Fruit fly (Drosophila melanogaster) Kc167 (cell line): Measurements from ENCODE around the gene CG7778.

Source experiments
- Myc ChIP-seq: fragments of >200 bp; optimal IDR thresholded peaks from 2 replicates; lab custom pipeline; 2017; ENCODE audit warnings: missing external identifiers
- Sin3A ChIP-seq: fragments of >200 bp; optimal IDR thresholded peaks from 2 replicates; lab custom pipeline; 2018; ENCODE audit warnings: missing external identifiers
- h ChIP-seq: fragments of >200 bp; optimal IDR thresholded peaks from 3 replicates; lab custom pipeline; 2018; ENCODE audit warnings: missing external identifiers
- insv ChIP-seq: fragments of >200 bp; optimal IDR thresholded peaks from 3 replicates; lab custom pipeline; 2018; ENCODE audit warnings: missing external identifiers
- psq ChIP-seq: fragments of >200 bp; optimal IDR thresholded peaks from 2 replicates; lab custom pipeline; 2017; ENCODE audit warnings: missing external identifiers
- ttk ChIP-seq: sonication (Bioruptor generic); optimal IDR thresholded peaks from 2 replicates; lab custom pipeline; 2017; ENCODE audit warnings: missing external identifiers

CG7778 gene

DNA sequence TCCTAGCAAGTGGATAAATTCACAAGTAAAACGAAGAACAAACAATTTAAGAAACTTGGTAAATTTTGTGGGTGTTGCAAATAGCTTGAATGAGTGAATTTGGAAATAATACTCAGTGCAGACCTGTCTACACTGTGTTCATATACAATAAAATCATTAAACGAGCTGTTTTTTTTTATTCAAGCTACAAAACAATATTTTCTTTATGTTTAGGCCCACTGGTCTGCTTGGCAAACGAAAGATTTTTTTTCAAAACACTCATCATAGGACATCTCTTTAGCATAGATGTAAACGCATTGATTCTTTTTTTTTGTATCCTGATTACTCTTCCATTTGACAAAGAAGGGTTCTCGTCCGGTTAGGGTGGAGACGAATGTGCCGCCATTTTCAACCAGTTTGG lies 45.9 kb downstream of the CG7778 start, which contains the start of gene CG42820:
CG42820 (minus strand) TSS at position 101 of the 400 bp plus-strand sequence.
- no peak for TF ChIP-seq insv (lab: Kevin White, UChicago)
- no peak for TF ChIP-seq Myc (lab: Kevin White, UChicago)
- no peak for TF ChIP-seq ttk (lab: Kevin White, UChicago)
- TF ChIP-seq Sin3A (lab: Kevin White, UChicago): no peak
- TF ChIP-seq psq (lab: Kevin White, UChicago): no peak
- no peak for TF ChIP-seq h

DNA sequence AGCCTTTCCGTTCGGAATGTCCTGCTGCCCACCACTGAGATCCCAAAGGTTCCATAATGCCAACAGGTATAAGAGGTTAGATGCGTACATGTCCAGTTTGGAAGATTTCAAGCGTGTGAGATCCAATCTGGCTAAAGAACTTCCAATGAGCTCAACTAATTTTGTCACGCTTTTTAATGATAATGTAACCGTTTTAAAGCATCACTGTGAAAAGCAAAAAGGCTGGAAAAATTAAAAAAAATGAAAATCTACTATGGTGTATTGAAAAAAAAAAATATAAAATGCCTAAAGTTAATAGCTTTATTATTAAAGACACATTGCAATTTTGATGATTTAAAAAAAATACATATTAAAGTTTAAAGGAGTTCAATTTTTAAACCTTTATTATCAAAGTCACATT lies 46.7 kb downstream of the CG7778 start, which contains the start of gene Acp29AB:
Acp29AB (minus strand) TSS at position 101 of the 400 bp plus-strand sequence.
- TF ChIP-seq Sin3A (lab: Kevin White, UChicago): no peak
- no peak for TF ChIP-seq psq (lab: Kevin White, UChicago)
- no peak for TF ChIP-seq ttk (lab: Kevin White, UChicago)
- TF ChIP-seq insv (lab: Kevin White, UChicago): no peak
- TF ChIP-seq Myc (lab: Kevin White, UChicago): no peak
- no peak for TF ChIP-seq h

DNA sequence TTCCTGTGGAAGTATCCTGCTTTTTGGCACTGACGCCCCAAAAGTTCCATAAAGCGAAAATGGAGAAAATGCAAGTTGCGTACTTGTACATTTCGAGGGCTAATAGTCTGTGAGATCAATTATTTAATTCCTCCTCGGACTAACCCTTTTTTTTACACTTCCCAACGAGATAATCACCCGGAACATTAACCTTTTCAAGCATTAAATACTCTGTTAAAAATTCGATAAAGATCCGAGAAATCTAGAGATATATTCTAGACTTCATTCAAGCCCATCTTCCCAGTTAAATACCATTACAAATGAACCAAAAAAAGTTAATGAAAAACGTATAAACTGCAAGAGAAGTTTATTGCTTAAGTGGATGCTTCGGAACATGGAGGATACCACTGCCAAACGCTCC lies 47.8 kb downstream of the CG7778 start, which contains the start of gene lectin-29Ca:
lectin-29Ca (minus strand) TSS at position 101 of the 400 bp plus-strand sequence.
- no peak for TF ChIP-seq Myc (lab: Kevin White, UChicago)
- no peak for TF ChIP-seq psq (lab: Kevin White, UChicago)
- TF ChIP-seq h: no peak
- TF ChIP-seq Sin3A (lab: Kevin White, UChicago): no peak
- TF ChIP-seq ttk (lab: Kevin White, UChicago): no peak
- TF ChIP-seq insv (lab: Kevin White, UChicago): no peak

DNA sequence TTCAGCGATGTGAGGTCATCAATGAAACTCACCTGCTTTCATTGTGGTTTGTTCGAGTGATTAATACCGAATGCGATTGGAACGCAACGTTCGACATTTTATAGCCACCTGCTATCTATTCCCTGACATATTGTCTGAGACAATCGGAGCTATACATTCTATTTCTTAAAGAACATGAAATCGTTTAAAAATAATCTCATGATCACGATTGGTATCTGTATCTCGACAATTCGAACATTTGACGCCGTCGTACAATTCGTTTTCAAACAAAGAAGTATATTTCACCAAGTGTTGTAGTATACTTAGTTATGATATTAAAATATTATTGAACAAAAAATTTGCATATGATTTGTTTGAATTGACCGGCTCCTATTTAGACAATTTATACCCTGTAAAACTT lies 48.4 kb downstream of the CG7778 start, which contains the start of gene Peritrophin-15b:
Peritrophin-15b (minus strand) TSS at position 101 of the 400 bp plus-strand sequence.
- TF ChIP-seq h: no peak
- TF ChIP-seq Sin3A (lab: Kevin White, UChicago): no peak
- TF ChIP-seq Myc (lab: Kevin White, UChicago): no peak
- TF ChIP-seq insv (lab: Kevin White, UChicago): no peak
- no peak for TF ChIP-seq ttk (lab: Kevin White, UChicago)
- TF ChIP-seq psq (lab: Kevin White, UChicago): no peak

DNA sequence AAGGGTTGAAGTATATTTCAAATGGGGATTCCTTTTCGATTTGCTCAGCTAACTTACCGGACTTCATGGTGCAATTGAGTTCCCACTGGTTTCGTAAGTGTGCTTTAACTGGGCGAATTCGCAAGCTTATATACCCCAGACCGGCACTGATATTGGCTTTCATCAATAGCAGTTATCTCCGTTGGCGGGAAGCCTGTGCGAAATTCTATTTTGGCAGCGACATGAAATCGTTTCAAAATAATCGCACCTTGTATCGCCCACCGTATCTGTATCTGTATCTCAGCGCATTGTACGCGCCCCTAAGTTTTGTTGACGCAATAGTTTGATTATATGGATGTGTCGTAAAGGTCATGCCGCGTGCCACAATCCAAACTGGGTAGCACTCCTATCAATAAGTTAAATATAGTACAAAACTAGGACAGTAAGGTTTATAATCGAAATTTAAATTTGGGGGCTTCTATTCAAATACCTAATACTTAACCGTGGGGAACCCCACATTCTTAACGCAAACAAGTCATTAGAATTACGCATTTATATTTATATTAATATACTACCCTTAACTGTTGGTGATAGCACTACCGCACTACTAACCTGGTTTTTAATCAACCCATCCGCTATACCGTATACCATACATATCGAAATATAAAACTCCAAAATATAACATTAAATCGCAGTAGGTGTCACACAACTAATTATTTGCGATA lies 49.7 kb downstream of the CG7778 start, which contains the start of the genes Peritrophin-15a and CG13385:
Peritrophin-15a (minus strand) TSS at position 101 of the 704 bp plus-strand sequence.
CG13385 (plus strand) TSS at position 654 of the 704 bp plus-strand sequence.
- TF ChIP-seq Sin3A (lab: Kevin White, UChicago) (no peak), h (no peak), ttk (lab: Kevin White, UChicago) (no peak), insv (lab: Kevin White, UChicago) (no peak), Myc (lab: Kevin White, UChicago) (no peak), psq (lab: Kevin White, UChicago) (no peak)

DNA sequence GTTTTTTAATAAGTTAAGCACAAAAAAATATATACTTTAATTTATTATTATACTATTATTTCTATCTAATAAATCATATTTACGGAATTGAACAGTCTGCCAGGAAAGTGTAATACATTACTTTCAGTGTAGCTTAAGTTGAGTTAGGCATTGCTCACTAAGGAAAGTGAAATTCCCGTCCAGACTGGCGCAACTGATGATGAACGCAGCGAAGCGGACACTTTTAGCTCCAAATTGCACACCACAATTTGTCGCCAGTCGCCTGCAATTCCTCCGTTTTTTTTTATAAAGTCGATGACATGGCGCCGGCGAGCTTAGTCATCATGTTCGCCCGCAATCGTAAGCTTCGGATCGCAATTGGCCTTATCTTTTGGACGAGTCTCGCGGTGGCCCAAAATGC lies 52.3 kb downstream of the CG7778 start, which contains the start of gene CG13386:
CG13386 (plus strand) TSS at position 301 of the 400 bp plus-strand sequence.
- TF ChIP-seq h: no peak
- no peak for TF ChIP-seq psq (lab: Kevin White, UChicago)

DNA sequence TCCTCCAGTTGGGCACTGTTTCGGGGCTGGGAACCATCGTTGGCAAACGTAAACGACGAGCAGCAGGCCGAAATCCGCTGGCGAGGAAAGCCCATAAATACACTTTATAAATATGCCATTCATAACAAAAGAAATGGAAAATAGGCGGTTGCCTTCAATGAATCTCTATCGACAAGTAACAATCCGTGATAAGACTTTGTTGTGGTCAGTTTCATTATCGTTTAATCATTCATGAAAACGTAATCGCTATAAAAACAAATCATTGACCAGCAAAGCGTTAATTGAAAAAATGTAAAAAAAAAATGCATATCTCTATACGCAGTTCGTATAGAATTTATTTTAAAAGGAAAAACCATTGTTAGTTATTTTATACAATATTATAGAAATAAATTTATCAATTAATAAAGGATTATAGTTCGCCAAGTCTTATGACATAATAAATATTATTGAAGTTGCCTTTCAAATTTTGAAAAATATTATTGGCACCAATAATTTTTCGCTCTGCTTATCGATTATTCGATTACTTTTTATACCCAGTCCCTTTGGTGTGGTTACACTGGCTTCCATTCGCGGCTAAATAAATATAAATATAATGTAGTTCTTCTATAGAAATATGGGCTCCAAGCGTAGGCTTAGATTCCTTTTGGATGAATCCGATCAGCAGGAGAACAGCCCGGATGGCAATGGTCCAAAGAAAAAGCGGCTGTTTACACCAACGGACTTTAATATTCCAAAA lies 53.6 kb downstream of the CG7778 start, which contains the start of gene CG31898:
CG31898 (plus strand) TSS at position 559 of the 736 bp plus-strand sequence.
- TF ChIP-seq Sin3A (lab: Kevin White, UChicago) (no peak), Myc (lab: Kevin White, UChicago) (no peak), h (no peak), ttk (lab: Kevin White, UChicago) (no peak), insv (lab: Kevin White, UChicago) (no peak), psq (lab: Kevin White, UChicago) (no peak)
